Worm (Caenorhabditis elegans) whole organism, mixed stage, embryonic: ENCODE data around the gene hsp-16.41.

ENCODE experiments used
- ceh-39 ChIP-seq: fragments of 150-350 bp; optimal IDR thresholded peaks from 2 replicates; lab custom pipeline; 2014; ENCODE audit warnings: missing biosample characterization, missing genetic modification characterization
- ceh-83 ChIP-seq: fragments of 200-800 bp; sonication (Bioruptor generic); optimal IDR thresholded peaks from 2 replicates; lab custom pipeline; 2018; ENCODE audit warnings: mild to moderate bottlenecking, missing genetic modification characterization, missing compliant biosample characterization
- ces-1 ChIP-seq: fragments of 150-350 bp; optimal IDR thresholded peaks from 2 replicates; lab custom pipeline; 2014; ENCODE audit warnings: missing biosample characterization, missing genetic modification reagents, missing genetic modification characterization
- elt-3 ChIP-seq: fragments of 150-350 bp; optimal IDR thresholded peaks from 2 replicates; lab custom pipeline; 2014; ENCODE audit warnings: missing biosample characterization, missing genetic modification characterization
- lin-13 ChIP-seq: fragments of 150-350 bp; optimal IDR thresholded peaks from 2 replicates; lab custom pipeline; 2014; ENCODE audit warnings: missing biosample characterization, missing genetic modification characterization
- lsy-2 ChIP-seq: fragments of 150-350 bp; optimal IDR thresholded peaks from 2 replicates; lab custom pipeline; 2014; ENCODE audit warnings: missing biosample characterization, missing genetic modification characterization
- nhr-12 ChIP-seq: fragments of 150-350 bp; optimal IDR thresholded peaks from 2 replicates; lab custom pipeline; 2014; ENCODE audit warnings: missing biosample characterization, missing genetic modification characterization
- nhr-237 ChIP-seq: fragments of 150-350 bp; optimal IDR thresholded peaks from 2 replicates; lab custom pipeline; 2014; ENCODE audit warnings: missing biosample characterization, missing genetic modification characterization
- snpc-4 ChIP-seq: fragments of 150-350 bp; optimal IDR thresholded peaks from 2 replicates; lab custom pipeline; 2014; ENCODE audit warnings: missing biosample characterization, missing genetic modification characterization
- sptf-1 ChIP-seq: sonication (generic microtip); optimal IDR thresholded peaks from 2 replicates; lab custom pipeline; 2017; ENCODE audit warnings: mild to moderate bottlenecking, missing genetic modification characterization, moderate library complexity, missing compliant biosample characterization
- unc-39 ChIP-seq: fragments of 150-350 bp; optimal IDR thresholded peaks from 2 replicates; lab custom pipeline; 2014; ENCODE audit warnings: missing biosample characterization, missing genetic modification characterization

DNA sequence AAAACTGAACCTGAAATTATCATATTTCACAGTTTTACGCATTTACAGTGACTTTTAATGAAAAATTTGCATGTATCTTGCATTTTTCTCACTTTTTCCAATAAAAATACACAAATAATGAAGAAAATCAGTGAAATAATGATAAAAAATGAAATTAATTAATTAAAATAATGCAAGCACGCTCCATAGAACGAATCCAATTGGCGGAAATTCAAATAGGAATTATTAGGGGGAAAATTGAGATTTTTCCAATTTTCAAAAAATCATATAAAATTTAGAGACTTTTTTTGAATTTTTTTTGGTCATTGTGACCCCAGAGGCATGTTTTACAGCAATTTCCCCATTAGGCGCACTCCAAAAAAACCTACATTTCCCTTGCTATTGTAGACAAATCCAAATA, 15.8 kb downstream of the hsp-16.41 start:
- TF ChIP-seq unc-39 (tag; lab: Kevin White, UChicago) (no peak), lin-13 (no peak), nhr-237 (tag; lab: Kevin White, UChicago) (no peak), lsy-2 (no peak), elt-3 (tag; lab: Kevin White, UChicago) (no peak), ces-1 (GFP tag; lab: Kevin White, UChicago) (no peak), snpc-4 (tag; lab: Kevin White, UChicago) (no peak), ceh-83 (GFP tag; lab: Kevin White, UChicago) (no peak), sptf-1 (tag; lab: Kevin White, UChicago) (no peak), nhr-12 (tag; lab: Kevin White, UChicago) (no peak), ceh-39 (tag; lab: Kevin White, UChicago) (no peak)
